Worm (Caenorhabditis elegans) whole organism, early embryonic: ENCODE measurements around the gene rab-37.

Experiments
- B0310.2 ChIP-seq: sonication (generic microtip); optimal IDR thresholded peaks from 2 replicates; lab custom pipeline; 2016; ENCODE audit warnings: mild to moderate bottlenecking, missing genetic modification characterization, missing compliant biosample characterization
- F13C5.2 ChIP-seq: sonication (generic microtip); optimal IDR thresholded peaks from 2 replicates; lab custom pipeline; 2017; ENCODE audit warnings: mild to moderate bottlenecking, missing genetic modification characterization, inconsistent platforms, missing compliant biosample characterization
- aly-1 ChIP-seq: sonication (generic microtip); optimal IDR thresholded peaks from 2 replicates; lab custom pipeline; 2016; ENCODE audit warnings: missing genetic modification characterization, missing compliant biosample characterization
- ama-1 ChIP-seq: fragments of 150-350 bp; optimal IDR thresholded peaks from 2 replicates; lab custom pipeline; 2014
- ceh-13 ChIP-seq: fragments of 200-800 bp; sonication (Bioruptor generic); optimal IDR thresholded peaks from 2 replicates; lab custom pipeline; 2018; ENCODE audit warnings: mild to moderate bottlenecking, missing genetic modification characterization, missing compliant biosample characterization
- ceh-36 ChIP-seq: sonication (generic microtip); optimal IDR thresholded peaks from 2 replicates; lab custom pipeline; 2016; ENCODE audit warnings: missing genetic modification characterization, inconsistent platforms, missing compliant biosample characterization
- flt-1 ChIP-seq: fragments of 200-800 bp; sonication (Bioruptor generic); IDR thresholded peaks from 2 replicates; pipeline ENCODE4 v1.3.6; 2022; ENCODE audit warnings: missing genetic modification characterization, missing compliant biosample characterization
- hmg-4 ChIP-seq: fragments of 200-800 bp; sonication (Bioruptor generic); optimal IDR thresholded peaks from 2 replicates; lab custom pipeline; 2018; ENCODE audit warnings: mild to moderate bottlenecking, missing genetic modification characterization, missing compliant biosample characterization
- hnd-1 ChIP-seq: sonication (generic microtip); optimal IDR thresholded peaks from 2 replicates; lab custom pipeline; 2016; ENCODE audit warnings: missing genetic modification characterization, missing compliant biosample characterization
- tbx-37 ChIP-seq: fragments of 200-800 bp; sonication (Bioruptor generic); conservative IDR thresholded peaks from 2 replicates; pipeline ENCODE4 v1.3.6; 2022; ENCODE audit warnings: missing genetic modification reagents, missing genetic modification characterization, missing compliant biosample characterization
- tra-4 ChIP-seq: sonication (generic microtip); optimal IDR thresholded peaks from 2 replicates; lab custom pipeline; 2017; ENCODE audit warnings: missing genetic modification characterization, missing compliant biosample characterization

- TF ChIP-seq aly-1 (tag; lab: Kevin White, UChicago): no peak
- TF ChIP-seq tbx-37 (GFP tag; lab: Robert Waterston, UW): no peak
- no peak for TF ChIP-seq hnd-1
- no peak for TF ChIP-seq flt-1 (GFP tag; lab: Robert Waterston, UW)
- no peak for TF ChIP-seq B0310.2 (tag; lab: Kevin White, UChicago)
- no peak for TF ChIP-seq hmg-4 (GFP tag; lab: Kevin White, UChicago)
- no peak for TF ChIP-seq ama-1 (lab: Kevin White, UChicago)
- TF ChIP-seq F13C5.2 (tag; lab: Kevin White, UChicago): no peak
- no peak for TF ChIP-seq tra-4 (tag; lab: Kevin White, UChicago)
- TF ChIP-seq ceh-13: no peak
- no peak for TF ChIP-seq ceh-36
These were observed 17.5 kb downstream of the rab-37 start, which contains the start of gene W01H2.2 for ce11 chrX:4218174-4218573.
